Worm (Caenorhabditis elegans) whole organism, L2 larva: ENCODE data around the gene T19C3.5.
A peak's percentile ranks its signal among the peaks of the same experiment; 100 is the strongest.

Experiments
- C34F6.9 ChIP-seq: fragments of 150-350 bp; optimal IDR thresholded peaks from 2 replicates; lab custom pipeline; 2014; ENCODE audit warnings: missing biosample characterization, missing genetic modification characterization
- F13H6.1 ChIP-seq: sonication (generic microtip); optimal IDR thresholded peaks from 2 replicates; lab custom pipeline; 2016; ENCODE audit warnings: missing genetic modification characterization, missing compliant biosample characterization
- R02D3.7 ChIP-seq: fragments of 150-350 bp; optimal IDR thresholded peaks from 2 replicates; lab custom pipeline; 2014; ENCODE audit warnings: missing biosample characterization, missing genetic modification characterization
- Y55F3AM.14 ChIP-seq: fragments of 200-800 bp; sonication (Bioruptor generic); optimal IDR thresholded peaks from 2 replicates; lab custom pipeline; 2018; ENCODE audit warnings: mild to moderate bottlenecking, missing genetic modification characterization, missing compliant biosample characterization
- ZK546.5 ChIP-seq: sonication (generic microtip); optimal IDR thresholded peaks from 2 replicates; lab custom pipeline; 2017; ENCODE audit warnings: missing biosample characterization, missing genetic modification characterization
- alr-1 ChIP-seq: fragments of 150-350 bp; optimal IDR thresholded peaks from 2 replicates; lab custom pipeline; 2014; ENCODE audit warnings: missing biosample characterization, missing genetic modification characterization
- aly-2 ChIP-seq: fragments of 150-350 bp; optimal IDR thresholded peaks from 2 replicates; lab custom pipeline; 2014; ENCODE audit warnings: missing biosample characterization, missing genetic modification characterization
- blmp-1 ChIP-seq: sonication (generic microtip); optimal IDR thresholded peaks from 2 replicates; lab custom pipeline; 2017; ENCODE audit warnings: missing genetic modification characterization, mild to moderate bottlenecking, missing compliant biosample characterization, antibody characterized with exemption, moderate library complexity; ENCODE audit not compliant: insufficient read depth
- ceh-16 ChIP-seq: fragments of 150-350 bp; optimal IDR thresholded peaks from 2 replicates; lab custom pipeline; 2014; ENCODE audit warnings: missing biosample characterization, missing genetic modification characterization
- crh-2 ChIP-seq: sonication (generic microtip); optimal IDR thresholded peaks from 2 replicates; lab custom pipeline; 2017; ENCODE audit warnings: missing biosample characterization, missing genetic modification characterization
- dmd-4 ChIP-seq: sonication (generic microtip); optimal IDR thresholded peaks from 2 replicates; lab custom pipeline; 2017; ENCODE audit warnings: missing biosample characterization, missing genetic modification characterization
- egl-27 ChIP-seq: sonication (generic microtip); optimal IDR thresholded peaks from 3 replicates; lab custom pipeline; 2017; ENCODE audit warnings: missing biosample characterization, missing genetic modification reagents, missing genetic modification characterization
- elt-3 ChIP-seq: sonication (generic microtip); optimal IDR thresholded peaks from 2 replicates; lab custom pipeline; 2017; ENCODE audit warnings: missing biosample characterization, missing genetic modification characterization
- fos-1 ChIP-seq: fragments of 150-350 bp; optimal IDR thresholded peaks from 2 replicates; lab custom pipeline; 2014; ENCODE audit warnings: missing biosample characterization, missing genetic modification characterization
- gmeb-1 ChIP-seq: fragments of 150-350 bp; optimal IDR thresholded peaks from 2 replicates; lab custom pipeline; 2014; ENCODE audit warnings: missing biosample characterization, missing genetic modification characterization
- lin-11 ChIP-seq: fragments of 150-350 bp; sonication (generic microtip); optimal IDR thresholded peaks from 2 replicates; lab custom pipeline; 2014; ENCODE audit warnings: missing biosample characterization, missing genetic modification characterization, inconsistent platforms, mixed read lengths
- lin-13 ChIP-seq: fragments of 150-350 bp; optimal IDR thresholded peaks from 2 replicates; lab custom pipeline; 2014; ENCODE audit warnings: missing biosample characterization, missing genetic modification reagents, missing genetic modification characterization
- lin-39 ChIP-seq: fragments of 150-350 bp; optimal IDR thresholded peaks from 2 replicates; lab custom pipeline; 2014; ENCODE audit warnings: missing biosample characterization, missing genetic modification reagents, missing genetic modification characterization
- mab-5 ChIP-seq: fragments of 150-350 bp; optimal IDR thresholded peaks from 2 replicates; lab custom pipeline; 2014; ENCODE audit warnings: missing biosample characterization, missing genetic modification characterization
- mbf-1 ChIP-seq: sonication (generic microtip); optimal IDR thresholded peaks from 2 replicates; lab custom pipeline; 2017; ENCODE audit warnings: missing biosample characterization, missing genetic modification characterization
- mdl-1 ChIP-seq, 2 experiments: fragments of 150-350 bp in 1 of 2; sonication (generic microtip) in 1 of 2; optimal IDR thresholded peaks; 2 replicates each; lab custom pipeline; 2017; ENCODE audit warnings: missing biosample characterization in 2 of 2, missing genetic modification characterization in 2 of 2
- nhr-10 ChIP-seq: sonication (generic microtip); optimal IDR thresholded peaks from 2 replicates; lab custom pipeline; 2017; ENCODE audit warnings: missing biosample characterization, missing genetic modification characterization
- nhr-11 ChIP-seq: fragments of 150-350 bp; optimal IDR thresholded peaks from 2 replicates; lab custom pipeline; 2014; ENCODE audit warnings: missing biosample characterization, missing genetic modification characterization
- nhr-129 ChIP-seq: fragments of 150-350 bp; optimal IDR thresholded peaks from 2 replicates; lab custom pipeline; 2014; ENCODE audit warnings: missing biosample characterization, missing genetic modification characterization
- nhr-21 ChIP-seq: fragments of 150-350 bp; optimal IDR thresholded peaks from 2 replicates; lab custom pipeline; 2014; ENCODE audit warnings: missing biosample characterization, missing genetic modification characterization
- nhr-237 ChIP-seq: fragments of 150-350 bp; optimal IDR thresholded peaks from 2 replicates; lab custom pipeline; 2014; ENCODE audit warnings: missing biosample characterization, missing genetic modification characterization
- nhr-25 ChIP-seq: fragments of 150-350 bp; sonication (generic microtip); optimal IDR thresholded peaks from 3 replicates; lab custom pipeline; 2014; ENCODE audit warnings: missing biosample characterization, missing genetic modification characterization
- nhr-6 ChIP-seq: fragments of 150-350 bp; optimal IDR thresholded peaks from 2 replicates; lab custom pipeline; 2014; ENCODE audit warnings: missing biosample characterization, missing genetic modification characterization
- nhr-77 ChIP-seq: fragments of 150-350 bp; optimal IDR thresholded peaks from 2 replicates; lab custom pipeline; 2014; ENCODE audit warnings: missing biosample characterization, missing genetic modification characterization
- peb-1 ChIP-seq: fragments of 150-350 bp; optimal IDR thresholded peaks from 2 replicates; lab custom pipeline; 2014; ENCODE audit warnings: missing biosample characterization, missing genetic modification characterization
- sem-4 ChIP-seq: fragments of 150-350 bp; optimal IDR thresholded peaks from 2 replicates; lab custom pipeline; 2014; ENCODE audit warnings: missing biosample characterization, missing genetic modification reagents, missing genetic modification characterization
- skn-1 ChIP-seq: sonication (generic microtip); optimal IDR thresholded peaks from 2 replicates; lab custom pipeline; 2017; ENCODE audit warnings: missing biosample characterization, missing genetic modification characterization
- sma-3 ChIP-seq: sonication (generic microtip); optimal IDR thresholded peaks from 2 replicates; lab custom pipeline; 2016; ENCODE audit warnings: missing genetic modification reagents, missing genetic modification characterization, missing compliant biosample characterization
- sma-9 ChIP-seq, 2 experiments: fragments of 150-350 bp in 1 of 2; sonication (generic microtip) in 1 of 2; optimal IDR thresholded peaks; 2 replicates each; lab custom pipeline; 2014 to 2016; ENCODE audit warnings: missing genetic modification characterization in 2 of 2, mild to moderate bottlenecking in 1 of 2, missing biosample characterization in 1 of 2, missing compliant biosample characterization in 1 of 2, missing genetic modification reagents in 1 of 2, moderate library complexity in 1 of 2
- snpc-4 ChIP-seq: fragments of 150-350 bp; optimal IDR thresholded peaks from 2 replicates; lab custom pipeline; 2014; ENCODE audit warnings: missing biosample characterization, missing genetic modification characterization
- unc-39 ChIP-seq: fragments of 150-350 bp; optimal IDR thresholded peaks from 2 replicates; lab custom pipeline; 2014; ENCODE audit warnings: missing biosample characterization, missing genetic modification characterization
- unc-62 ChIP-seq: fragments of 150-350 bp; optimal IDR thresholded peaks from 2 replicates; lab custom pipeline; 2014; ENCODE audit warnings: missing biosample characterization, missing genetic modification reagents, missing genetic modification characterization
- zag-1 ChIP-seq: fragments of 150-350 bp; optimal IDR thresholded peaks from 2 replicates; lab custom pipeline; 2014; ENCODE audit warnings: missing biosample characterization, missing genetic modification characterization
- ztf-11 ChIP-seq: sonication (generic microtip); optimal IDR thresholded peaks from 2 replicates; lab custom pipeline; 2017; ENCODE audit warnings: missing biosample characterization, missing genetic modification characterization
- ztf-4 ChIP-seq: fragments of 150-350 bp; optimal IDR thresholded peaks from 2 replicates; lab custom pipeline; 2014; ENCODE audit warnings: missing biosample characterization, missing genetic modification characterization

Gene T19C3.5

ce11 chrIII:665173-665757 is 37.5 kb upstream of the T19C3.5 start, which contains the start of gene C09F5.3:
TSS of gene C09F5.3 (minus strand) at chrIII:665266.
- no peak for TF ChIP-seq sem-4 (tag; lab: Kevin White, UChicago)
- TF ChIP-seq alr-1 (tag; lab: Kevin White, UChicago), result no peak
- TF ChIP-seq Y55F3AM.14 (GFP tag; lab: Kevin White, UChicago), result no peak
- TF ChIP-seq nhr-77, result no peak
- no peak for TF ChIP-seq nhr-25 (tag; lab: Kevin White, UChicago)
- no peak for TF ChIP-seq fos-1 (tag; lab: Kevin White, UChicago)

- TF ChIP-seq nhr-10 (tag; lab: Kevin White, UChicago) (no peak), nhr-25 (tag; lab: Kevin White, UChicago) (peak; percentile 49), nhr-129 (tag; lab: Kevin White, UChicago) (peak; percentile 17)
These were observed 30.6 kb upstream of the T19C3.5 start, which contains the start of gene C09F5.1 for ce11 chrIII:658357-658756. TSS of gene C09F5.1 (plus strand) at chrIII:658709.

DNA sequence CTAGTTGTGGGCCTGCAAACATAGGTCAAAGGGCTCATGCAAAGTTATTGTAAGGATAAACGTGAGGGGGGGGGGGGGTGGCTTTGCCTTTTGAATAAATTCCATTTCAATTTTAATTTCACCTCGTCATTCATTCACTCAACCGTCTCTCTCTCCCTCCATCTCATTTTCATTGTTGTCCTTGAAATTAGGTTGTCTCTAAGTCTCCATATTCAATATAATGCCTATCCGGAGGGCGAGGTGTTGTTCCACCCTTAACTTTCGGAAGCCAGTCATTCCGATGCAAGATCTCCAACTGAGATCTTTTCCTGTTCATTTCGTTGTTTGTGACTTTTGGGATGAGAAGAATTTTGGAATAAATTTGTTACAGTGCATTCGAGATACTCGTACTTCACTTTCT is 29.5 kb upstream of the T19C3.5 start:
- peak; percentile 52 for TF ChIP-seq nhr-25 (tag; lab: Kevin White, UChicago)
- no peak for TF ChIP-seq mbf-1
- peak; percentile 1 for TF ChIP-seq sem-4 (tag; lab: Kevin White, UChicago)
- peak; percentile 24 for TF ChIP-seq blmp-1 (tag; lab: Kevin White, UChicago)

- no peak for TF ChIP-seq gmeb-1 (tag; lab: Kevin White, UChicago)
- TF ChIP-seq lin-11 (tag; lab: Kevin White, UChicago), result no peak
- no peak for TF ChIP-seq snpc-4
- peak; percentile 33 for TF ChIP-seq nhr-25 (tag; lab: Kevin White, UChicago)
- no peak for TF ChIP-seq R02D3.7 (tag; lab: Kevin White, UChicago)
- no peak for TF ChIP-seq mab-5
- TF ChIP-seq nhr-11 (tag; lab: Kevin White, UChicago), result no peak
These were observed 28.9 kb upstream of the T19C3.5 start for ce11 chrIII:656660-657059.

- no peak for TF ChIP-seq alr-1 (tag; lab: Kevin White, UChicago)
- no peak for TF ChIP-seq sem-4 (tag; lab: Kevin White, UChicago)
- TF ChIP-seq fos-1 (tag; lab: Kevin White, UChicago), result no peak
- TF ChIP-seq R02D3.7 (tag; lab: Kevin White, UChicago), result no peak
- peak; percentile 26 for TF ChIP-seq nhr-25 (tag; lab: Kevin White, UChicago)
- no peak for TF ChIP-seq ztf-11 (tag; lab: Kevin White, UChicago)
These were observed 26.6 kb upstream of the T19C3.5 start for ce11 chrIII:654365-654764.

DNA sequence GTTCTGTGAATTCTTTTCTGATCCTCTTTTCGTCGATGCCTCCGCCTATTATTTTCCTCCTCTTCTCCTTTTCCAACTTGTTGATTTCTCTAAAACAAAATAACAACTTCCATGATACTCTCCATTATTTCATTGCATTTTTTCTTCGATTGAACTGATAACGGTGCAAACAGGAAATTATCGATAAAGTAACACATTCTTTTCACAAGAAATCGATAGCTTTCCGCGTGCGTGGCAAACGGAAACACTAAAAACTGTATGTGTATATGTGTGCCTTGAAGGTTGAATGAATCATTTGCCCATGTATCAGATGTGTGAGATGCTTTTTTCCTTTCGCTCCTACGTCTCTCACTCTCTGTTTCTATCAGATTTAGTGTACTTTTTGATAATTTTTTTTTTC is 23.8 kb upstream of the T19C3.5 start:
- TF ChIP-seq nhr-129 (tag; lab: Kevin White, UChicago) (no peak), ZK546.5 (tag; lab: Kevin White, UChicago) (no peak), C34F6.9 (tag; lab: Kevin White, UChicago) (no peak), lin-39 (tag; lab: Kevin White, UChicago) (no peak), skn-1 (tag; lab: Kevin White, UChicago) (no peak), unc-39 (tag; lab: Kevin White, UChicago) (no peak), ztf-4 (tag; lab: Kevin White, UChicago) (no peak), nhr-77 (no peak), nhr-25 (tag; lab: Kevin White, UChicago) (no peak), F13H6.1 (tag; lab: Kevin White, UChicago) (no peak), sem-4 (tag; lab: Kevin White, UChicago) (no peak), crh-2 (peak; percentile 81), nhr-6 (tag; lab: Kevin White, UChicago) (no peak), fos-1 (tag; lab: Kevin White, UChicago) (peak; percentile 97), unc-62 (GFP tag; lab: Kevin White, UChicago) (no peak), sma-9 (GFP tag; optimal IDR thresholded peaks at IDR 0.05; lab: Kevin White, UChicago) (peak; percentile 8), sma-9 (tag; optimal IDR thresholded peaks at IDR 0.05; lab: Kevin White, UChicago) (no peak), ztf-11 (tag; lab: Kevin White, UChicago) (no peak), alr-1 (tag; lab: Kevin White, UChicago) (no peak), nhr-237 (no peak), mdl-1 (tag; optimal IDR thresholded peaks at IDR 0.05; lab: Kevin White, UChicago) (no peak), mbf-1 (no peak), dmd-4 (tag; lab: Kevin White, UChicago) (no peak), ceh-16 (tag; lab: Kevin White, UChicago) (peak; percentile 8), nhr-10 (tag; lab: Kevin White, UChicago) (no peak), lin-13 (GFP tag; lab: Kevin White, UChicago) (no peak), egl-27 (tag; lab: Kevin White, UChicago) (no peak), sma-3 (no peak), blmp-1 (tag; lab: Kevin White, UChicago) (no peak), aly-2 (tag; lab: Kevin White, UChicago) (no peak), snpc-4 (no peak), elt-3 (tag; lab: Kevin White, UChicago) (no peak), zag-1 (tag; lab: Kevin White, UChicago) (no peak), peb-1 (tag; lab: Kevin White, UChicago) (no peak), nhr-21 (no peak)
